Worm (Caenorhabditis elegans) whole organism, early embryonic: ENCODE data around the gene srx-33.
A peak's percentile ranks its signal among the peaks of the same experiment; 100 is the strongest.

Experiments used
- B0310.2 ChIP-seq: sonication (generic microtip); optimal IDR thresholded peaks from 2 replicates; lab custom pipeline; 2016; ENCODE audit warnings: mild to moderate bottlenecking, missing genetic modification characterization, missing compliant biosample characterization
- F13C5.2 ChIP-seq: sonication (generic microtip); optimal IDR thresholded peaks from 2 replicates; lab custom pipeline; 2017; ENCODE audit warnings: mild to moderate bottlenecking, missing genetic modification characterization, inconsistent platforms, missing compliant biosample characterization
- aly-1 ChIP-seq: sonication (generic microtip); optimal IDR thresholded peaks from 2 replicates; lab custom pipeline; 2016; ENCODE audit warnings: missing genetic modification characterization, missing compliant biosample characterization
- ama-1 ChIP-seq: fragments of 150-350 bp; optimal IDR thresholded peaks from 2 replicates; lab custom pipeline; 2014
- ceh-13 ChIP-seq: fragments of 200-800 bp; sonication (Bioruptor generic); optimal IDR thresholded peaks from 2 replicates; lab custom pipeline; 2018; ENCODE audit warnings: mild to moderate bottlenecking, missing genetic modification characterization, missing compliant biosample characterization
- ceh-36 ChIP-seq: sonication (generic microtip); optimal IDR thresholded peaks from 2 replicates; lab custom pipeline; 2016; ENCODE audit warnings: missing genetic modification characterization, inconsistent platforms, missing compliant biosample characterization
- ets-7 ChIP-seq: sonication (generic microtip); optimal IDR thresholded peaks from 2 replicates; lab custom pipeline; 2016; ENCODE audit warnings: missing genotype, missing genetic modification characterization, missing compliant biosample characterization
- flt-1 ChIP-seq: fragments of 200-800 bp; sonication (Bioruptor generic); IDR thresholded peaks from 2 replicates; pipeline ENCODE4 v1.3.6; 2022; ENCODE audit warnings: missing genetic modification characterization, missing compliant biosample characterization
- hmbx-1 ChIP-seq: sonication (generic microtip); optimal IDR thresholded peaks from 2 replicates; lab custom pipeline; 2016; ENCODE audit warnings: mild to moderate bottlenecking, missing genetic modification characterization, missing compliant biosample characterization
- hmg-4 ChIP-seq: fragments of 200-800 bp; sonication (Bioruptor generic); optimal IDR thresholded peaks from 2 replicates; lab custom pipeline; 2018; ENCODE audit warnings: mild to moderate bottlenecking, missing genetic modification characterization, missing compliant biosample characterization
- hnd-1 ChIP-seq: sonication (generic microtip); optimal IDR thresholded peaks from 2 replicates; lab custom pipeline; 2016; ENCODE audit warnings: missing genetic modification characterization, missing compliant biosample characterization
- pes-1 ChIP-seq: fragments of 200-800 bp; sonication (Bioruptor generic); IDR thresholded peaks from 2 replicates; pipeline ENCODE4 v1.3.6; 2022; ENCODE audit warnings: missing genetic modification reagents, missing genetic modification characterization, missing compliant biosample characterization
- scrt-1 ChIP-seq: fragments of 200-800 bp; sonication (Bioruptor generic); IDR thresholded peaks from 2 replicates; pipeline ENCODE4 v1.3.6; 2022; ENCODE audit warnings: missing genetic modification characterization, missing compliant biosample characterization
- sea-1 ChIP-seq: fragments of 200-800 bp; sonication (Bioruptor generic); conservative IDR thresholded peaks from 2 replicates; pipeline ENCODE4 v1.3.6; 2022; ENCODE audit warnings: missing genetic modification characterization, missing compliant biosample characterization
- tbx-11 ChIP-seq: fragments of 200-800 bp; sonication (Bioruptor generic); IDR thresholded peaks from 2 replicates; pipeline ENCODE4 v1.3.6; 2022; ENCODE audit warnings: missing genetic modification characterization, missing compliant biosample characterization
- tbx-37 ChIP-seq: fragments of 200-800 bp; sonication (Bioruptor generic); conservative IDR thresholded peaks from 2 replicates; pipeline ENCODE4 v1.3.6; 2022; ENCODE audit warnings: missing genetic modification reagents, missing genetic modification characterization, missing compliant biosample characterization
- tra-4 ChIP-seq: sonication (generic microtip); optimal IDR thresholded peaks from 2 replicates; lab custom pipeline; 2017; ENCODE audit warnings: missing genetic modification characterization, missing compliant biosample characterization

The srx-33 gene

DNA sequence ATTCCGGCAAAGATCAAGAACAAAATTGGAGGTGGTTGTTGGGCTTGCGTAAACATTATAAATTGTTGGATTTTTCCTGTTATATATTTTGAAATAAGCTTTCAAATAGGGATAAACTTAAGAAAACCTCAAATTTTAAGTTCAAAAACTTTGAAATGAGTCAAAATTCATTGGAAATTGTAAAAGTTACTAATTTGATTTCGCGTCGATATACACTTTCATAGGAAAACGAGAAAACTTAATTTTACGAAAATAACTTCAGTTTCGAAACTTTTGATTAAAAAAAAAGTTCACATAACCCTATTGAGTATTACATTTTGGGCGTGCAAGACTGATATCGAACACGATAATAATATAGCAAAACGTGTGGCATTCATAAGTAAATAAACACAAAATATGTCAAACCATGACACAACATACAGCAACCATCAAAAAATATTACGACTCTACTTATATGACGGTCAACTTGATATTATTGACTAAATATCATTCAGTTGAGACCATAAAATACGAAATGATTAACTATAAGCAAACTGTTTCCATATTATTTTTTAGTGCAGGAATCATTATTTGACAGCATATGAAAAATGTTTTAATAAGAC, 22.5 kb downstream of the srx-33 start:
- TF ChIP-seq hmbx-1 (tag; lab: Kevin White, UChicago) = no peak
- no peak for TF ChIP-seq B0310.2
- no peak for TF ChIP-seq ama-1 (lab: Kevin White, UChicago)
- TF ChIP-seq tra-4 = no peak
- no peak for TF ChIP-seq ceh-13 (GFP tag; lab: Kevin White, UChicago)
- no peak for TF ChIP-seq scrt-1 (GFP tag; lab: Robert Waterston, UW)
- TF ChIP-seq pes-1 = no peak
- no peak for TF ChIP-seq ets-7
- TF ChIP-seq tbx-37 (GFP tag; lab: Robert Waterston, UW) = no peak
- no peak for TF ChIP-seq aly-1 (tag; lab: Kevin White, UChicago)
- TF ChIP-seq tbx-11 (GFP tag; lab: Robert Waterston, UW) = no peak
- TF ChIP-seq hnd-1 = no peak
- TF ChIP-seq hmg-4 (GFP tag; lab: Kevin White, UChicago) = no peak
- TF ChIP-seq F13C5.2 = no peak
- no peak for TF ChIP-seq flt-1
- TF ChIP-seq ceh-36 = no peak
- TF ChIP-seq sea-1 (GFP tag; lab: Robert Waterston, UW) = no peak

- TF ChIP-seq hnd-1 (no peak), flt-1 (no peak), tra-4 (no peak)
These were observed 23.3 kb downstream of the srx-33 start for ce11 chrV:7095254-7095990.

DNA sequence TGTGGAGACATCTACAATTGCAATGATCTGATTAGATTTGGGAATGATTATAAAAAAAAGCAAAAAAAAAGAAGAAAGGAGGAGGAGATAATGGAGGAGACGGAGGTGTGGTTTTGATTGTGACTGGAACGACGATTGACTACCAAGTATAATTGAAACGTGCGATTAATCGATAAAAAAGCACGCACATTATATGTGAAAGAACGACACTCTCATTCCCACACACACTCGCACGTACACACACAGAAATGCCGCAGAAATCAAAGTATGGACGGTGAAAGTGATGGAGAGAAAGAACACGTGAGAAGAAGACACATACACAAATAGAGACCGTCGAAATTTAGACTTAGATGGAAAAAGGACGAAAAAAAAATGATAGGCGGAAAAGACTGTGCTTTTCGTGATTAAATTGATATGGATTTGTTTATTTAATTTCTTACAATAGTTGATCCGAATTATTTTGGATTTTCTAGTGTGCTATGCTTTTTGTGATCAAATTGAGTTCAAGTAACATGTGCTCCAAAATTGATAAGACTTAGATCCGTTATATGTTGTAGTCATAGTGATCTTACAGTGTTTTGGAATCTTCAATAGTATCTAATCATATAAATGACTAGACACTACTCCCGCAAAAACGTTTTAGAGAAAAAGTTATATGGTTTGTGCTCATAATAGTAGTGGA, 24.8 kb downstream of the srx-33 start, which contains the start of gene nhr-135:
Gene nhr-135 (minus strand): TSS at position 51 of the 682 bp plus-strand sequence.
- no peak for TF ChIP-seq hmbx-1 (tag; lab: Kevin White, UChicago)
- no peak for TF ChIP-seq pes-1
- no peak for TF ChIP-seq aly-1 (tag; lab: Kevin White, UChicago)

DNA sequence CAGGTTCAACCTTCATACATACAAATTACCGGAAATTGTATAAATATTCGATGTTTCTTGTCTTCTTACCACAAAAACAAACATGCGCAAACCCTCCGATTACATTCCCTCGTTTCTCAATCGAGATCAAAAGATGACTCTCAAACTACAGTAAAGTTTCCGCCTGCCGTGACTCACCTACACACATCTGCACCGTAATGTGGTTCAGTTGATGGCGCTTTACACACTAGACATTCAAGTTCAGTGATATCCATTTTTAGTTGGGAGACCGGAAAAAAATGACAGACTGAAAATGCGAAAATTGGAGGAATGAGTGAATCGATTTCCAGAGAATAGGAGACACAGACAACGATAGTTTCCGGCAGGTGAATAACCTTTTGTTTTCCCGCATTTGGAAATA, 27.4 kb downstream of the srx-33 start, which contains the start of gene nhr-286:
Gene nhr-286 (minus strand): TSS at position 324 of the 400 bp plus-strand sequence.
- TF ChIP-seq sea-1 (GFP tag; lab: Robert Waterston, UW) (no peak), hnd-1 (no peak), B0310.2 (no peak), aly-1 (tag; lab: Kevin White, UChicago) (no peak), F13C5.2 (no peak), pes-1 (no peak), ets-7 (no peak), tbx-37 (GFP tag; lab: Robert Waterston, UW) (no peak), hmbx-1 (tag; lab: Kevin White, UChicago) (no peak), ceh-13 (GFP tag; lab: Kevin White, UChicago) (no peak)

DNA sequence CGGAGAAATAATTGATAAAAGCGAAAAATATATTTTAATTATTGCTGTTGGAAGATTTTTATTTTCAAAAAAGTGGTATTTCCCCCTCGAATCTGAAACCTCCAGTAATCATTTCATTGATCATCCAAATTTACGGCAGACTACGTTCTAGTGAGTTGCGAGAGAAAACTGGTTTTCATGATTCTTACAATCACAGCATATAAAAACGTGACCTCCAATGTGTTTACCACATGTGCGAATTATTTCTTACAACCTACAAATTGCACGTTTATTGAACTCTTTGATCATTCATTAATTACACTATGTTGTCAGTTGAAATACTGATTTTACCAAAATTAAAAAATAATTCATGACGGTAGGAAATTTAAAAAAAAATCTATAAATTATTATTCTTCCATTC, 29.5 kb downstream of the srx-33 start:
- no peak for TF ChIP-seq tbx-37 (GFP tag; lab: Robert Waterston, UW)
- TF ChIP-seq hmbx-1 (tag; lab: Kevin White, UChicago) = no peak
- no peak for TF ChIP-seq flt-1
- TF ChIP-seq ceh-36 = no peak
- TF ChIP-seq ama-1 (lab: Kevin White, UChicago) = no peak
- TF ChIP-seq tra-4 = no peak
- no peak for TF ChIP-seq scrt-1 (GFP tag; lab: Robert Waterston, UW)
- TF ChIP-seq ets-7 = no peak
- TF ChIP-seq tbx-11 (GFP tag; lab: Robert Waterston, UW) = no peak

DNA sequence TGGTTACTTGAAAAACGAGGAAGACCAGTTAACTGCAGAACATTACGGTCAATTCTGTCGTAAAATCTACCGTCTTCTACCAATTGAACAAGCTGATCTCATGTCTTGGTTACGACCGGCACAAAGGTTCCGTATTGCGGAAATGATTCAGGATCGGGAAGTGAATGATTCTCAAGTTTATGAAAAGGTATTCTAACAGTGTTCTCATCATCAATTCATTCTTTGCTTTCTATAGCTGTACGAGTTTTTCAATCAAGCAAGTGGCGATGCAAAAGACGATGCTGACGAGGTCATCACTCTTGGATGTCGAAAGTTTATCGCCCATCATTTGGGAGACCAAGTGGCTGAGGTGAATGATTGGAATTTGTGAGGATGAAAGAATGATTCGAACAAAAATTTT, 31.4 kb downstream of the srx-33 start:
- TF ChIP-seq hmbx-1 (tag; lab: Kevin White, UChicago) (no peak), F13C5.2 (no peak)

DNA sequence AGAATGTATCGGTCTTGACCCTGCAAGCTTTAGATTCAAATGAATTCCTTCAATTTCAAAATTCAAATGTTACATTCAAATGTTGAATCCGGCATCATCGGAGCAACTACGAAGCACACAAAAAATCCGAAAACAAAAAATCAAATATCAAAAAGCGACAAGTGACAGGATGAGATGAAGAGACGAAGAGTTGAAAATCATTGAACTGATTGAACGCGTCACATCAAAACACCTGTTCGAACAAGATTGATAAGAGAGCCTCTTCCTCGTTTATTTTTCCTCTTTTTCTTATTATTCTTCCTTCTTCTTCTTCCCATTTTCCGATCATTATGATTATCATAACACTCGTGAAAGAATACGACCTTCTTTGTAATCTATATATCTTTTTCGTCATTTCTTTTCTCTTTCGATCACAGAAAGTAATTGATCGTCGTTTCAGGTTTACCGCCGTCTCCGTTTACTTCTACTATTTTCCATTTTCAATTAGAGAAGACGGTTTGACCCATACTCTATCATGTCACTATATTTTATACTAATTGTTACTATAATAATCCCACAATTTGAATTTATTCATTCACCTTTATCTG, 33.1 kb downstream of the srx-33 start, which contains the start of gene VC5.2:
Gene VC5.2 (plus strand): TSS at position 439 of the 587 bp plus-strand sequence.
- TF ChIP-seq tbx-11 (GFP tag; lab: Robert Waterston, UW) (no peak), hmg-4 (GFP tag; lab: Kevin White, UChicago) (no peak)

- TF ChIP-seq F13C5.2 = peak; percentile 39
- no peak; the same call in 1 of the 2 replicates for TF ChIP-seq pes-1
- TF ChIP-seq tbx-37 (GFP tag; lab: Robert Waterston, UW) = peak; percentile 67
- TF ChIP-seq hmg-4 (GFP tag; lab: Kevin White, UChicago) = peak; percentile 43
- no peak for TF ChIP-seq aly-1 (tag; lab: Kevin White, UChicago)
These were observed 34.0 kb downstream of the srx-33 start, which contains the start of gene mys-1 for ce11 chrV:7084612-7085139. Gene mys-1, minus strand, starts transcription at chrV:7084662.
